Worm (Caenorhabditis elegans): ENCODE results near the gene C44B7.5.

C44B7.5 gene

DNA sequence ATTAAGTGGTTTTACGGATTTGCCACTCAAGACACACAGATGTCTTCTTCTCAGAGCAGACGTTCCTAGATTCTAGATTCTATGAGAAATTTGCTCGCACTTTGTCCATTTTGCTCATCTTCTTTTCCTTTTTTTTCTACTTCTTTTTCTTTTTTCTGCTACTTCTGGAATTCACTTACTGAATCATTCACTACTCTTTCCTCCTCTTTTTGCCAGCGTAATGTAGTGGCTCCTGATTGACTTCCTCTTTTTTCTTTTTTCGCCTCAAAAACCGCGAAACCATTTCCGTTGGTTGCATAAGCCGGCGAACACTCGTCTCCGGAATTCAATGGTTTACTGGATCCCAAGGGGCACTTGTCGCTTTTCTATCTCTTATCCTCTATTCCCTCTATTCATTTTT lies 40.2 kb downstream of the C44B7.5 start:
- TF ChIP-seq unc-39 (tag; optimal IDR thresholded peaks at IDR 0.05): no peak
- no peak for TF ChIP-seq aly-2 (tag; optimal IDR thresholded peaks at IDR 0.05)

DNA sequence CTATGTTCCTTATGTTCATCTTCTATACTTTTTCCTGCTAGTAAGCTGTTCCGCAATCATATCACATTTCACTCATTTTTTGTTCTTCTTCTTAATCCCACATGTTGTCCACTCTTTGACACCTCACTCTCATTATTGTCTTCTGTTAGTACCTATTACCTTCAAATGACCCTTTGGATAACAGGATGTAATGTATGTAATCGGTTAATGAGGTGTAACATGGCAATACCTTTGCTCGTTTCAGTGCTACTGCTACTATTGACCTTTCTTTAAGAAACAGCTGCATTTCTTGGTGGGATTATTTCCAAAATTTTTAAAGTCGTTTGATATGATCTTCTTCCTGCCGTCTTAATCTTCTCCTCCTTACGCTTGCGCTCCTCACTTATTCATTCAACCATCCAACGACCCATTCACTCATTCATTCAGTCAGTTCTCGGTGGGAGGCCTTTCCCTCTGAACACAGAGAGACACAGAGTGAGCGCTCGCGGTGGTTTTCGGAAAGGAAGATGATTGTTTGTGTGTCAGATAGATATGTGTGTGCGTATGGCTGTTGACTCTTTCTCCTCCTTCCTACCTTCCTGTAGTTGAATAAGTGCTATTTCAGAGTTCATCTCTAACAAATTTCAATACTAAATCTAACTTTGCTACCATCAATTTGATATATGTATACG lies 40.7 kb downstream of the C44B7.5 start:
- TF ChIP-seq lin-39 (tag; optimal IDR thresholded peaks at IDR 0.05) (no peak), lsy-2 (tag; optimal IDR thresholded peaks at IDR 0.05) (no peak), mdl-1 (tag; optimal IDR thresholded peaks at IDR 0.05) (peak in 1 of 2 experiments; percentile 4), F13H6.1 (tag; optimal IDR thresholded peaks at IDR 0.05) (peak; percentile 4), nhr-11 (tag; optimal IDR thresholded peaks at IDR 0.05) (no peak), fos-1 (tag; optimal IDR thresholded peaks at IDR 0.05) (peak; percentile 29), R02D3.7 (tag; optimal IDR thresholded peaks at IDR 0.05) (no peak), ztf-1 (GFP tag; conservative IDR thresholded peaks at IDR 0.05) (no peak), nhr-129 (tag; optimal IDR thresholded peaks at IDR 0.05) (peak; percentile 41), nhr-12 (tag; optimal IDR thresholded peaks at IDR 0.05) (no peak), snpc-4 (tag; optimal IDR thresholded peaks at IDR 0.05) (no peak), zag-1 (tag; optimal IDR thresholded peaks at IDR 0.05) (no peak), nhr-21 (tag; optimal IDR thresholded peaks at IDR 0.05) (no peak), ceh-16 (tag; optimal IDR thresholded peaks at IDR 0.05) (no peak), skn-1 (tag; optimal IDR thresholded peaks at IDR 0.05) (no peak), sma-3 (GFP tag; optimal IDR thresholded peaks at IDR 0.05) (no peak), lin-11 (tag; optimal IDR thresholded peaks at IDR 0.05) (no peak)

DNA sequence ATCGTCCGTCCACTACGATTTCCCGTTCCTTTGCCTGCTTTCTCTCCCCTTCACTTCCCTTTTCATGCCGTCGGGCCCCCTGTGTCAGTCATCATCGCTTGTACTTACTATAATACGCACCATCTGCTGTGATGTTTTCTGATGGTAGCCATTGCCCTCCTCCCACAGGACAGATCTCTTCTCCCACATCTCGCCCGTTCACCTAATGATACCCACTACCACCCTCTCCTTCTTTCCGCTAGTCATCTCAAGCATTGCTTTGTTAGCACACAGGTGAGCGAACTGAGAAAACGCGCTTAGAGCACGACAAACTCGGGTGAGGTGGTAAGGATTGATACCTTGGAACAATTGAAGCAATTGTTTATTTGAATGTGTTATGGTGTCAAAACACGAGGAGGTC lies 41.5 kb downstream of the C44B7.5 start:
- TF ChIP-seq nhr-6 (tag; optimal IDR thresholded peaks at IDR 0.05) (no peak), blmp-1 (tag; optimal IDR thresholded peaks at IDR 0.05; ENCODE audit: insufficient read depth) (peak; percentile 37), nhr-129 (tag; optimal IDR thresholded peaks at IDR 0.05) (peak; percentile 1)

DNA sequence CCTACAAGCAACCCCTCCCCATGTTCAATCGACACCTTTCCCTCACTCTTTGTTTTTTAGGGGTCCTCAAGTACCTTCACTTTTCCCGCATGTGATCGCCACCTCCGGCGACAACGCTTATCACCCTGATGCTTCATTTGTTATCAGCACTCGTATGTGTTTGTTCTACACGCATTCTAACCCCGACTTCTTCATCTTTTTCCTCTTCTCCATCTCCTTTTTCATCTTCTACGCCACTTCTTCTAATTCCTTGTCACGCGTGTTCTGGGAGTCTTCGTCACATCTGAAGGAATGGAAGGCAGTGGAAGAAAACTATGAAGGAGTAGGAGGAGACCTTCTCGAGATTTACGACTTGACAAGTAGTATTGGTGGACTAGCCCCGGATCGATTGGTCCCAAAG lies 42.4 kb downstream of the C44B7.5 start:
- peak; percentile 30 for TF ChIP-seq nhr-21 (tag; optimal IDR thresholded peaks at IDR 0.05)
- no peak for TF ChIP-seq lin-13 (GFP tag; optimal IDR thresholded peaks at IDR 0.05)
- TF ChIP-seq lin-39 (tag; optimal IDR thresholded peaks at IDR 0.05): no peak
- no peak for TF ChIP-seq unc-62 (GFP tag; optimal IDR thresholded peaks at IDR 0.05)
- TF ChIP-seq nhr-25 (tag; optimal IDR thresholded peaks at IDR 0.05): peak; percentile 24
- TF ChIP-seq ama-1 (optimal IDR thresholded peaks at IDR 0.05): no peak
- TF ChIP-seq sma-9 (GFP tag; optimal IDR thresholded peaks at IDR 0.05): peak; percentile 35
- no peak for TF ChIP-seq sma-9 (tag; optimal IDR thresholded peaks at IDR 0.05)
- peak; percentile 55 for TF ChIP-seq nhr-129 (tag; optimal IDR thresholded peaks at IDR 0.05)
- peak; percentile 46 for TF ChIP-seq fos-1 (tag; optimal IDR thresholded peaks at IDR 0.05)
- TF ChIP-seq dmd-4 (tag; optimal IDR thresholded peaks at IDR 0.05): no peak
- peak; percentile 61 for TF ChIP-seq mab-5 (tag; optimal IDR thresholded peaks at IDR 0.05)
- peak; percentile 3 for TF ChIP-seq blmp-1 (tag; optimal IDR thresholded peaks at IDR 0.05; ENCODE audit: insufficient read depth)
- peak; percentile 35 for TF ChIP-seq egl-27 (tag; optimal IDR thresholded peaks at IDR 0.05)
- no peak for TF ChIP-seq nhr-12 (tag; optimal IDR thresholded peaks at IDR 0.05)

DNA sequence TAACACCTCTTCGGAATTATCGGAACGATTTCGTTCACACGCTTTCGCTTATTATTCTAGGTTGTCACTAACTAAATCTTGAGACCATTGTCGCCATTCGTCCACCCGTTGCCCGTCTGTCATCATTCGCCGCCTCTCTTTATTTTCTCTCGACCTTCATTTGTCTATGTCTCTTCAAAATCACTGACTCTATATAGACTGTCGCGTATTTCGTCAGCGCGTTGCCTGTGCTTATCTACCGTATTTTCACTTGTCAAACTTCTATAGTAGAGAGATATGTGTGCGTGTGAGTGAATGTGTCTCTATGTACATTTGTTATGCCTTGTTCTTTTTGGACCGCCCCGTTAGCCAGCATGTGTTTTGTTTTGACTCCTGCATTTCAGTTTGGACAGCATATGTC lies 43.3 kb downstream of the C44B7.5 start:
- TF ChIP-seq gmeb-1 (tag; optimal IDR thresholded peaks at IDR 0.05) (no peak), blmp-1 (tag; optimal IDR thresholded peaks at IDR 0.05; ENCODE audit: insufficient read depth) (peak; percentile 96), F13H6.1 (tag; optimal IDR thresholded peaks at IDR 0.05) (peak; percentile 36), mbf-1 (tag; optimal IDR thresholded peaks at IDR 0.05) (no peak), lin-13 (GFP tag; optimal IDR thresholded peaks at IDR 0.05) (no peak), ztf-4 (tag; optimal IDR thresholded peaks at IDR 0.05) (no peak), mdl-1 (tag; optimal IDR thresholded peaks at IDR 0.05) (no peak), crh-2 (tag; optimal IDR thresholded peaks at IDR 0.05) (peak; percentile 41), nhr-23 (tag; optimal IDR thresholded peaks at IDR 0.05) (no peak), nhr-21 (tag; optimal IDR thresholded peaks at IDR 0.05) (no peak), sem-4 (tag; optimal IDR thresholded peaks at IDR 0.05) (peak; percentile 33), ceh-82 (tag; optimal IDR thresholded peaks at IDR 0.05) (no peak), aly-2 (tag; optimal IDR thresholded peaks at IDR 0.05) (no peak), lsy-2 (tag; optimal IDR thresholded peaks at IDR 0.05) (peak in 1 of 2 experiments; percentile 48), nhr-12 (tag; optimal IDR thresholded peaks at IDR 0.05) (no peak), nhr-237 (tag; optimal IDR thresholded peaks at IDR 0.05) (no peak), mab-5 (tag; optimal IDR thresholded peaks at IDR 0.05) (no peak), C34F6.9 (tag; optimal IDR thresholded peaks at IDR 0.05) (peak; percentile 30), ZK546.5 (tag; optimal IDR thresholded peaks at IDR 0.05) (no peak), nhr-25 (tag; optimal IDR thresholded peaks at IDR 0.05) (peak; percentile 71), skn-1 (tag; optimal IDR thresholded peaks at IDR 0.05) (no peak), nhr-77 (tag; optimal IDR thresholded peaks at IDR 0.05) (no peak), unc-55 (GFP tag; optimal IDR thresholded peaks at IDR 0.05) (no peak), alr-1 (tag; optimal IDR thresholded peaks at IDR 0.05) (no peak), snpc-4 (tag; optimal IDR thresholded peaks at IDR 0.05) (no peak), sma-3 (GFP tag; optimal IDR thresholded peaks at IDR 0.05) (peak; percentile 59), unc-62 (GFP tag; optimal IDR thresholded peaks at IDR 0.05) (no peak), nhr-10 (tag; optimal IDR thresholded peaks at IDR 0.05) (no peak), peb-1 (tag; optimal IDR thresholded peaks at IDR 0.05) (no peak)
